Worm (Caenorhabditis elegans) whole organism, L2 larva: ENCODE data around the gene exc-15.
A peak's percentile ranks its signal among the peaks of the same experiment; 100 is the strongest.

Experiments used
- aly-2 ChIP-seq: fragments of 150-350 bp; optimal IDR thresholded peaks from 2 replicates; lab custom pipeline; 2014; ENCODE audit warnings: missing biosample characterization, missing genetic modification characterization
- crh-2 ChIP-seq: sonication (generic microtip); optimal IDR thresholded peaks from 2 replicates; lab custom pipeline; 2017; ENCODE audit warnings: missing biosample characterization, missing genetic modification characterization
- fos-1 ChIP-seq: fragments of 150-350 bp; optimal IDR thresholded peaks from 2 replicates; lab custom pipeline; 2014; ENCODE audit warnings: missing biosample characterization, missing genetic modification characterization
- lin-39 ChIP-seq: fragments of 150-350 bp; optimal IDR thresholded peaks from 2 replicates; lab custom pipeline; 2014; ENCODE audit warnings: missing biosample characterization, missing genetic modification reagents, missing genetic modification characterization
- mdl-1 ChIP-seq, 2 experiments: fragments of 150-350 bp in 1 of 2; sonication (generic microtip) in 1 of 2; optimal IDR thresholded peaks; 2 replicates each; lab custom pipeline; 2017; ENCODE audit warnings: missing biosample characterization in 2 of 2, missing genetic modification characterization in 2 of 2
- nhr-11 ChIP-seq: fragments of 150-350 bp; optimal IDR thresholded peaks from 2 replicates; lab custom pipeline; 2014; ENCODE audit warnings: missing biosample characterization, missing genetic modification characterization
- nhr-12 ChIP-seq: fragments of 150-350 bp; optimal IDR thresholded peaks from 2 replicates; lab custom pipeline; 2014; ENCODE audit warnings: missing biosample characterization, missing genetic modification characterization
- nhr-77 ChIP-seq: fragments of 150-350 bp; optimal IDR thresholded peaks from 2 replicates; lab custom pipeline; 2014; ENCODE audit warnings: missing biosample characterization, missing genetic modification characterization
- unc-55 ChIP-seq: fragments of 150-350 bp; sonication (generic microtip); optimal IDR thresholded peaks from 3 replicates; lab custom pipeline; 2014; ENCODE audit warnings: missing biosample characterization, missing genetic modification reagents, missing genetic modification characterization
- unc-62 ChIP-seq: fragments of 150-350 bp; optimal IDR thresholded peaks from 2 replicates; lab custom pipeline; 2014; ENCODE audit warnings: missing biosample characterization, missing genetic modification reagents, missing genetic modification characterization
- ztf-1 ChIP-seq: fragments of 200-800 bp; sonication (Bioruptor generic); conservative IDR thresholded peaks from 2 replicates; pipeline ENCODE4 v1.3.6; 2022; ENCODE audit warnings: missing genetic modification characterization, missing compliant biosample characterization

DNA sequence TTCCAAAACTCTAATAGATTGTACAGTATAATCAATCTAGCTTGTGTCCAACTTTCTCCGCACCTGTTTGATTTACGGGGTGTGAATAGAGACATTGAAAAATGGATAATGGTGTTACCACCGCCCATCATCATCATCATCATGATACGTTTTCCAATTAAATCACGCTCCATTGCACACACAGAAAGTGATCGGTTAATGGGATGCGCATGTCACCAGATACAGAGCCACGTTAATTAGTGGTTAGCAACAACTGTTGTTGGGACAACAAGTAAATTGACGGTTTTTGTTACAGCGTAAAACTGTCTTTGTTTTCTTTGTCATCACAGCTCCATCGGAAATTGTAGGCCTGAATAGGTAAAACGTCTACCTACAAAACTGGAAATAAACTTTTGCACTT is 23.4 kb downstream of the exc-15 start:
- no peak for TF ChIP-seq nhr-11 (tag; lab: Kevin White, UChicago)
- no peak for TF ChIP-seq crh-2 (tag; lab: Kevin White, UChicago)
- no peak for TF ChIP-seq nhr-77 (tag; lab: Kevin White, UChicago)
- TF ChIP-seq unc-62 (GFP tag; lab: Kevin White, UChicago), result peak; percentile 5
- TF ChIP-seq unc-55 (GFP tag; lab: Kevin White, UChicago), result no peak
- TF ChIP-seq ztf-1 (GFP tag; lab: Robert Waterston, UW), result no peak
- TF ChIP-seq lin-39 (tag; lab: Kevin White, UChicago), result no peak
- TF ChIP-seq aly-2 (tag; lab: Kevin White, UChicago), result no peak
- TF ChIP-seq fos-1 (tag; lab: Kevin White, UChicago), result no peak
- TF ChIP-seq mdl-1 (tag; optimal IDR thresholded peaks at IDR 0.05; lab: Kevin White, UChicago), result no peak
- TF ChIP-seq nhr-12 (tag; lab: Kevin White, UChicago), result no peak
